Fruit fly (Drosophila melanogaster) whole organism, adult: ENCODE results near the gene CG9300.

Experiments used
- CG33017 ChIP-seq: fragments of 200-800 bp; sonication (Bioruptor generic); optimal IDR thresholded peaks from 2 replicates; lab custom pipeline; 2018; ENCODE audit warnings: missing biosample characterization, mild to moderate bottlenecking, missing genetic modification characterization, moderate library complexity
- CG5204 ChIP-seq: fragments of 200-800 bp; sonication (Bioruptor generic); optimal IDR thresholded peaks from 2 replicates; lab custom pipeline; 2016; ENCODE audit warnings: missing biosample characterization, missing genetic modification characterization
- CG7045 ChIP-seq: fragments of 200-800 bp; sonication (Bioruptor generic); optimal IDR thresholded peaks from 2 replicates; lab custom pipeline; 2017; ENCODE audit warnings: missing biosample characterization, mild to moderate bottlenecking, missing genetic modification characterization
- CG7101 ChIP-seq: fragments of 200-800 bp; sonication (Bioruptor generic); optimal IDR thresholded peaks from 2 replicates; lab custom pipeline; 2018; ENCODE audit warnings: missing biosample characterization, mild to moderate bottlenecking, missing genetic modification characterization, moderate library complexity
- Clk ChIP-seq: fragments of 200-800 bp; sonication (Bioruptor generic); optimal IDR thresholded peaks from 2 replicates; lab custom pipeline; 2017; ENCODE audit warnings: missing biosample characterization, missing genetic modification characterization
- Crg-1 ChIP-seq: fragments of 200-800 bp; sonication (Bioruptor generic); optimal IDR thresholded peaks from 2 replicates; lab custom pipeline; 2016; ENCODE audit warnings: missing biosample characterization, missing genetic modification characterization
- Hr96 ChIP-seq: fragments of 200-800 bp; sonication (Bioruptor generic); optimal IDR thresholded peaks from 2 replicates; lab custom pipeline; 2016; ENCODE audit warnings: missing biosample characterization, missing genetic modification characterization
- cic ChIP-seq: fragments of 200-800 bp; sonication (Bioruptor generic); optimal IDR thresholded peaks from 2 replicates; lab custom pipeline; 2017; ENCODE audit warnings: missing biosample characterization, mild to moderate bottlenecking, missing genetic modification characterization, moderate library complexity
- kay ChIP-seq: fragments of 200-800 bp; sonication (Bioruptor generic); peaks from one replicate; lab custom pipeline; 2016; ENCODE audit warnings: missing biosample characterization, missing genetic modification characterization, borderline replicate concordance
- ovo ChIP-seq: fragments of 200-800 bp; sonication (Bioruptor generic); optimal IDR thresholded peaks from 2 replicates; lab custom pipeline; 2016; ENCODE audit warnings: missing biosample characterization, missing genetic modification characterization
- pad ChIP-seq: fragments of 200-800 bp; sonication (Bioruptor generic); optimal IDR thresholded peaks from 3 replicates; lab custom pipeline; 2017; ENCODE audit warnings: missing biosample characterization, missing genetic modification characterization, mild to moderate bottlenecking, moderate library complexity, missing genetic modification reagents
- tj ChIP-seq: fragments of 200-800 bp; sonication (Bioruptor generic); optimal IDR thresholded peaks from 3 replicates; lab custom pipeline; 2017; ENCODE audit warnings: missing biosample characterization, mild to moderate bottlenecking, missing genetic modification characterization, moderate library complexity
- toe ChIP-seq: fragments of 200-800 bp; sonication (Bioruptor generic); optimal IDR thresholded peaks from 2 replicates; lab custom pipeline; 2016; ENCODE audit warnings: missing biosample characterization, missing genetic modification characterization

DNA sequence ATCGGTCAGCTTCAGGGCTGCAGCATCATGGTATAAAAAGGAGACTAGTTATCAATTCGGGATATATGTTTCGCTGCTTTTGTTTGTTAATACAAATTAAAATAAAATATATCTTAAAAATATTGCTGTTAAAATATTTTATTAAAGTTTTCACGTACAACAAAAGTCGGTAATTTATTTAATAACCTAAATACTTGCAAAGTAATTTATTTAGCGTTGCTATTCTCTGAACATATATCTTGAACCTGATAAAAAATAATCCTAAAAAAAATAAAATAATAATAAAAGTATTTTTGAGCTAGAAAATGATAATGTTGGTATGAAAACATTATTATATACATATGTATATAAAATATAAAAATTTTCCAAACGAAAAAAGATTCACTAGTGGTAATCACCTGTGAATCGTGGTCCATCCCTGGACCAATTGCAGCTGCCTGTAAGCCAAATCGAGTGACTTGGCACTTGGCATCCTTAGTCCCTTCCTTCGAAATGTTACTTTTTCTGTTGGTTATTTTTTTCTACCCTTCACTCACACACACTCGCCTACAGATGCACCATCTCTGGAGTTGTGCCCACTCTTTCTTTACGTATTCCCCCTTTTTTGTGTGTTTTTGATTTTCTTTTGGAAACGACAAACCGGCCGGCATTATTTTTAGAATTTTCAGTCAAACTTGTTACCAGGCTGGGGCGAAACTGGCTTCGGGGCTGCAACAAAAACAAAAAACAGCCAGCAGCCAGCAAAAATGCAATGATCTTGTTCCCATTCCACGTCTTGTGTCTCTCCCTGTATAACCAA is 5.2 kb downstream of the CG9300 start:
- no peak for TF ChIP-seq tj (GFP tag; lab: Kevin White, UChicago)
- no peak for TF ChIP-seq CG7045
- no peak for TF ChIP-seq kay
- no peak for TF ChIP-seq CG33017
- TF ChIP-seq Hr96 (GFP tag; lab: Kevin White, UChicago): no peak
- no peak for TF ChIP-seq Clk (GFP tag; lab: Kevin White, UChicago)
- TF ChIP-seq toe (GFP tag; lab: Kevin White, UChicago): no peak
- no peak for TF ChIP-seq ovo (GFP tag; lab: Kevin White, UChicago)
- TF ChIP-seq cic (GFP tag; lab: Kevin White, UChicago): no peak
- TF ChIP-seq Crg-1 (GFP tag; lab: Kevin White, UChicago): no peak
- no peak for TF ChIP-seq pad (GFP tag; lab: Kevin White, UChicago)
- TF ChIP-seq CG5204 (GFP tag; lab: Kevin White, UChicago): no peak
- no peak for TF ChIP-seq CG7101 (tag; lab: Kevin White, UChicago)
